Fruit fly (Drosophila melanogaster) whole organism, wandering third instar larva: ENCODE data around the gene Zasp66.

Experiments used
- Rel ChIP-seq, 2 experiments: fragments of 200-800 bp; sonication (Bioruptor generic) in 1 of 2; optimal IDR thresholded peaks; 2 replicates in 1 of 2; 3 replicates in 1 of 2; lab custom pipeline; 2016 to 2019; ENCODE audit warnings: mild to moderate bottlenecking in 2 of 2, missing biosample characterization in 2 of 2, missing genetic modification characterization in 2 of 2, moderate library complexity in 1 of 2
- Vsx2 ChIP-seq: fragments of 200-300, 225-300 bp; sonication (Bioruptor generic); optimal IDR thresholded peaks from 2 replicates; lab custom pipeline; 2018; ENCODE audit warnings: missing biosample characterization, missing genetic modification characterization; ENCODE audit not compliant: partially characterized antibody
- fru ChIP-seq: fragments of 200-800 bp; sonication (Bioruptor generic); optimal IDR thresholded peaks from 3 replicates; lab custom pipeline; 2016; ENCODE audit warnings: missing biosample characterization, mild to moderate bottlenecking, missing genetic modification characterization

The Zasp66 gene

DNA sequence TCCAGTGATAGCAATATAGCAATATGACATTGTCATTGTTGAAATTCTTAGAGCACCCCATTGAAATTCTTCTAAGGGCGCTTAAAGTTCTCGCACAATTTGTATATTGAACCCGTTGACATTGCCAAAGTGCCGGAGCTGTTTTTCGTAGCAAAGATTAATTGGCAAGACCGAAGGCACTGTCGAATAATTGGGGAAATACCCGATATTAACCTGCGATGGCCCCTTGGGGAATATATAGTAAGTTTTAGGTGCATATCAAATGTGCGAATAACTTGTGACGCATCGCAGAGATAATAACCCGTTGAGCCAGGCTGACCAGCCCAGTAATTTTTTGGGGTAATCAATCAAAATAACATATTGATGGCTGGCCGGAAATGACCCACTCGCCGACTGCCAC, 62.5 kb downstream of the Zasp66 start:
- TF ChIP-seq Rel (GFP tag; optimal IDR thresholded peaks at IDR 0.05; lab: Kevin White, UChicago), result no peak
- peak; percentile 92 for TF ChIP-seq Rel (tag; optimal IDR thresholded peaks at IDR 0.05; lab: Kevin White, UChicago)
- TF ChIP-seq Vsx2 (GFP tag; lab: Kevin White, UChicago), result no peak
- TF ChIP-seq fru (GFP tag; lab: Kevin White, UChicago), result no peak
